Fruit fly (Drosophila melanogaster) whole organism, embryonic: ENCODE data around the gene mAChR-B.
A peak's percentile ranks its signal among the peaks of the same experiment; 100 is the strongest.

Source experiments
- CG10147 ChIP-seq: fragments of 200-800 bp; sonication (Bioruptor generic); optimal IDR thresholded peaks from 2 replicates; lab custom pipeline; 2019; ENCODE audit warnings: missing biosample characterization, mild to moderate bottlenecking, missing genetic modification characterization, moderate library complexity
- CG10209 ChIP-seq: fragments of 200-800 bp; sonication (Bioruptor generic); optimal IDR thresholded peaks from 3 replicates; lab custom pipeline; 2017; ENCODE audit warnings: missing biosample characterization, mild to moderate bottlenecking, missing genetic modification characterization, missing genetic modification reagents
- CG1024 ChIP-seq: fragments of 200-800 bp; sonication (Bioruptor generic); IDR thresholded peaks from 2 replicates; pipeline ENCODE4 v1.3.6; 2022; ENCODE audit warnings: missing biosample characterization, missing genetic modification characterization
- CG10959 ChIP-seq: fragments of 200-800 bp; sonication (Bioruptor generic); IDR thresholded peaks from 2 replicates; pipeline ENCODE4 v1.3.6; 2022; ENCODE audit warnings: missing biosample characterization, missing genetic modification characterization
- CG11456 ChIP-seq: fragments of 200-800 bp; sonication (Bioruptor generic); IDR thresholded peaks from 3 replicates; pipeline ENCODE4 v1.3.6; 2022; ENCODE audit warnings: missing biosample characterization, missing genetic modification characterization
- CG12299 ChIP-seq: fragments of 200-800 bp; sonication (Bioruptor generic); optimal IDR thresholded peaks from 2 replicates; lab custom pipeline; 2018; ENCODE audit warnings: missing biosample characterization, mild to moderate bottlenecking, missing genetic modification characterization
- CG1233 ChIP-seq: fragments of 200-800 bp; sonication (Bioruptor generic); optimal IDR thresholded peaks from 4 replicates; lab custom pipeline; 2018; ENCODE audit warnings: missing biosample characterization, mild to moderate bottlenecking, missing genetic modification characterization
- CG13624 ChIP-seq: fragments of 200-800 bp; sonication (Bioruptor generic); optimal IDR thresholded peaks from 2 replicates; lab custom pipeline; 2016; ENCODE audit warnings: missing biosample characterization, missing genetic modification characterization
- CG1603 ChIP-seq: fragments of 200-800 bp; sonication (Bioruptor generic); optimal IDR thresholded peaks from 2 replicates; lab custom pipeline; 2019; ENCODE audit warnings: missing biosample characterization, mild to moderate bottlenecking, missing genetic modification characterization, moderate library complexity
- CG17186 ChIP-seq: fragments of 200-800 bp; sonication (Bioruptor generic); optimal IDR thresholded peaks from 3 replicates; lab custom pipeline; 2017; ENCODE audit warnings: missing biosample characterization, missing genetic modification reagents, missing genetic modification characterization
- CG17802 ChIP-seq: fragments of 200-800 bp; sonication (Bioruptor generic); optimal IDR thresholded peaks from 2 replicates; lab custom pipeline; 2018; ENCODE audit warnings: missing biosample characterization, mild to moderate bottlenecking, missing genetic modification characterization, moderate library complexity
- CG3838 ChIP-seq: fragments of 200-800 bp; sonication (Bioruptor generic); optimal IDR thresholded peaks from 3 replicates; lab custom pipeline; 2016; ENCODE audit warnings: missing biosample characterization, missing genetic modification characterization
- CG3995 ChIP-seq: fragments of 200-800 bp; sonication (Bioruptor generic); optimal IDR thresholded peaks from 3 replicates; lab custom pipeline; 2016; ENCODE audit warnings: missing biosample characterization, missing genetic modification characterization
- CG42726 ChIP-seq: fragments of 200-800 bp; sonication (Bioruptor generic); IDR thresholded peaks from 2 replicates; pipeline ENCODE4 v1.3.6; 2022; ENCODE audit warnings: missing biosample characterization, missing genetic modification characterization; ENCODE audit not compliant: partially characterized antibody
- CG5180 ChIP-seq: fragments of 200-800 bp; sonication (Bioruptor generic); optimal IDR thresholded peaks from 3 replicates; lab custom pipeline; 2017; ENCODE audit warnings: missing biosample characterization, missing genetic modification characterization, mild to moderate bottlenecking, moderate library complexity, missing genetic modification reagents
- CG6683 ChIP-seq: fragments of 200-800 bp; sonication (Bioruptor generic); optimal IDR thresholded peaks from 2 replicates; lab custom pipeline; 2017; ENCODE audit warnings: missing biosample characterization, mild to moderate bottlenecking, missing genetic modification characterization, missing genetic modification reagents
- CG6854 ChIP-seq: fragments of 200-800 bp; sonication (Bioruptor generic); optimal IDR thresholded peaks from 3 replicates; lab custom pipeline; 2017; ENCODE audit warnings: missing biosample characterization, mild to moderate bottlenecking, missing genetic modification characterization
- CG7987 ChIP-seq: fragments of 200-800 bp; sonication (Bioruptor generic); optimal IDR thresholded peaks from 2 replicates; lab custom pipeline; 2018; ENCODE audit warnings: missing biosample characterization, mild to moderate bottlenecking, missing genetic modification characterization, moderate library complexity
- CG8944 ChIP-seq: fragments of 200-800 bp; sonication (Bioruptor generic); optimal IDR thresholded peaks from 3 replicates; lab custom pipeline; 2016; ENCODE audit warnings: missing biosample characterization, missing genetic modification characterization
- CG9932 ChIP-seq: fragments of 200-800 bp; sonication (Bioruptor generic); IDR thresholded peaks from 2 replicates; pipeline ENCODE4 v1.3.6; 2022; ENCODE audit warnings: missing biosample characterization, missing genetic modification characterization
- CHES-1-like ChIP-seq: fragments of 200-800 bp; sonication (Bioruptor generic); optimal IDR thresholded peaks from 2 replicates; lab custom pipeline; 2016; ENCODE audit warnings: missing biosample characterization, missing genetic modification characterization
- Hand ChIP-seq: fragments of 200-800 bp; sonication (Bioruptor generic); optimal IDR thresholded peaks from 2 replicates; lab custom pipeline; 2017; ENCODE audit warnings: mild to moderate bottlenecking, missing biosample characterization, missing genetic modification reagents, missing genetic modification characterization
- Hmx ChIP-seq: fragments of 200-800 bp; sonication (Bioruptor generic); optimal IDR thresholded peaks from 2 replicates; lab custom pipeline; 2016; ENCODE audit warnings: missing biosample characterization, missing genetic modification characterization
- Med ChIP-seq: fragments of 200-800 bp; sonication (Bioruptor generic); peaks from one replicate; lab custom pipeline; 2016; ENCODE audit warnings: missing biosample characterization, missing genetic modification characterization, mild to moderate bottlenecking, inconsistent platforms, moderate library complexity
- Mrtf ChIP-seq: fragments of 200-800 bp; sonication (Bioruptor generic); IDR thresholded peaks from 3 replicates; pipeline ENCODE4 v1.3.6; 2022; ENCODE audit warnings: missing biosample characterization, missing genetic modification characterization
- Nf-YB ChIP-seq: fragments of 200-800 bp; sonication (Bioruptor generic); optimal IDR thresholded peaks from 3 replicates; lab custom pipeline; 2019; ENCODE audit warnings: missing biosample characterization, mild to moderate bottlenecking, missing genetic modification characterization, moderate library complexity
- Nf-YC ChIP-seq: fragments of 200-800 bp; optimal IDR thresholded peaks from 3 replicates; lab custom pipeline; 2019; ENCODE audit warnings: missing biosample characterization, mild to moderate bottlenecking, missing genetic modification characterization, moderate library complexity
- Poxn ChIP-seq: fragments of 200-800 bp; sonication (Bioruptor generic); IDR thresholded peaks from 2 replicates; pipeline ENCODE4 v1.3.6; 2022; ENCODE audit warnings: missing biosample characterization, missing genetic modification characterization
- Xrp1 ChIP-seq: fragments of 200-800 bp; sonication (Bioruptor generic); IDR thresholded peaks from 2 replicates; pipeline ENCODE4 v1.3.6; 2022; ENCODE audit warnings: missing biosample characterization, missing genetic modification characterization
- bowl ChIP-seq: fragments of 200-800 bp; sonication (Bioruptor generic); IDR thresholded peaks from 2 replicates; pipeline ENCODE4 v1.3.6; 2022; ENCODE audit warnings: missing biosample characterization, missing genetic modification characterization
- chif ChIP-seq, 2 experiments: fragments of 200-800 bp; sonication (Bioruptor generic); optimal IDR thresholded peaks; 3 replicates each; lab custom pipeline; 2016; ENCODE audit warnings: missing biosample characterization in 2 of 2, missing genetic modification characterization in 2 of 2
- chinmo ChIP-seq: fragments of 200-800 bp; sonication (Bioruptor generic); IDR thresholded peaks from 4 replicates; pipeline ENCODE4 v1.3.6; 2022; ENCODE audit warnings: missing biosample characterization, missing genetic modification characterization; ENCODE audit not compliant: partially characterized antibody
- dati ChIP-seq: fragments of 200-800 bp; sonication (Bioruptor generic); IDR thresholded peaks from 2 replicates; pipeline ENCODE4 v1.3.6; 2022; ENCODE audit warnings: missing biosample characterization, missing genetic modification characterization
- dm ChIP-seq: fragments of 200-800 bp; sonication (Bioruptor generic); optimal IDR thresholded peaks from 3 replicates; lab custom pipeline; 2016; ENCODE audit warnings: missing biosample characterization, missing genetic modification characterization
- dmrt99B ChIP-seq: fragments of 200-800 bp; sonication (Bioruptor generic); optimal IDR thresholded peaks from 2 replicates; lab custom pipeline; 2018; ENCODE audit warnings: missing biosample characterization, mild to moderate bottlenecking, missing genetic modification characterization, moderate library complexity
- dysf ChIP-seq: fragments of 200-800 bp; sonication (Bioruptor generic); IDR thresholded peaks from 3 replicates; pipeline ENCODE4 v1.3.6; 2022; ENCODE audit warnings: missing biosample characterization, missing genetic modification characterization
- fd96Cb ChIP-seq: fragments of 200-800 bp; sonication (Bioruptor generic); optimal IDR thresholded peaks from 2 replicates; lab custom pipeline; 2018; ENCODE audit warnings: missing biosample characterization, mild to moderate bottlenecking, missing genetic modification characterization, moderate library complexity
- hth ChIP-seq: fragments of >200 bp; optimal IDR thresholded peaks from 2 replicates; lab custom pipeline; 2017; ENCODE audit warnings: inconsistent platforms
- ken ChIP-seq: fragments of 200-800 bp; sonication (Bioruptor generic); IDR thresholded peaks from 3 replicates; pipeline ENCODE4 v1.3.6; 2022; ENCODE audit warnings: missing biosample characterization, missing genetic modification characterization
- otp ChIP-seq: fragments of 200-800 bp; sonication (Bioruptor generic); IDR thresholded peaks from 3 replicates; pipeline ENCODE4, ENCODE4 v1.3.6; 2022; ENCODE audit warnings: missing biosample characterization, missing genetic modification characterization
- pan ChIP-seq, 4 experiments: fragments of >200 bp in 3 of 4; fragments of 200-800 bp in 1 of 4; sonication (Bioruptor generic) in 1 of 4; optimal IDR thresholded peaks in 3 of 4; IDR thresholded peaks in 1 of 4; 2 replicates each; pipeline versions ENCODE4 v1.3.6 to Lab custom; 2017 to 2022; ENCODE audit warnings: missing biosample characterization in 2 of 4, missing genetic modification characterization in 2 of 4, mixed read lengths in 1 of 4
- pfk ChIP-seq: fragments of 200-800 bp; sonication (Bioruptor generic); optimal IDR thresholded peaks from 2 replicates; lab custom pipeline; 2018; ENCODE audit warnings: missing biosample characterization, mild to moderate bottlenecking, missing genetic modification characterization, moderate library complexity
- sim ChIP-seq: fragments of 200-800 bp; sonication (Bioruptor generic); IDR thresholded peaks from 2 replicates; pipeline ENCODE4 v1.3.6; 2022; ENCODE audit warnings: missing biosample characterization, missing genetic modification characterization
- sob ChIP-seq: fragments of 200-800 bp; sonication (Bioruptor generic); IDR thresholded peaks from 2 replicates; pipeline ENCODE4 v1.3.6; 2022; ENCODE audit warnings: missing biosample characterization, missing genetic modification characterization
- tll ChIP-seq, 2 experiments: fragments of 200-800 bp in 1 of 2; fragments of >200 bp in 1 of 2; sonication (Bioruptor generic) in 1 of 2; optimal IDR thresholded peaks; 2 replicates each; lab custom pipeline; 2017 to 2019; ENCODE audit warnings: missing biosample characterization in 2 of 2, missing genetic modification characterization in 2 of 2, mild to moderate bottlenecking in 1 of 2, moderate library complexity in 1 of 2
- ttk ChIP-seq: fragments of 200-800 bp; sonication (Bioruptor generic); IDR thresholded peaks from 2 replicates; pipeline ENCODE4 v2.1.2; 2022; ENCODE audit warnings: missing biosample characterization, missing genetic modification characterization
- z ChIP-seq: fragments of 200-800 bp; sonication (Bioruptor generic); IDR thresholded peaks from 3 replicates; pipeline ENCODE4 v1.3.6; 2022; ENCODE audit warnings: missing biosample characterization, missing genetic modification characterization

mAChR-B gene

DNA sequence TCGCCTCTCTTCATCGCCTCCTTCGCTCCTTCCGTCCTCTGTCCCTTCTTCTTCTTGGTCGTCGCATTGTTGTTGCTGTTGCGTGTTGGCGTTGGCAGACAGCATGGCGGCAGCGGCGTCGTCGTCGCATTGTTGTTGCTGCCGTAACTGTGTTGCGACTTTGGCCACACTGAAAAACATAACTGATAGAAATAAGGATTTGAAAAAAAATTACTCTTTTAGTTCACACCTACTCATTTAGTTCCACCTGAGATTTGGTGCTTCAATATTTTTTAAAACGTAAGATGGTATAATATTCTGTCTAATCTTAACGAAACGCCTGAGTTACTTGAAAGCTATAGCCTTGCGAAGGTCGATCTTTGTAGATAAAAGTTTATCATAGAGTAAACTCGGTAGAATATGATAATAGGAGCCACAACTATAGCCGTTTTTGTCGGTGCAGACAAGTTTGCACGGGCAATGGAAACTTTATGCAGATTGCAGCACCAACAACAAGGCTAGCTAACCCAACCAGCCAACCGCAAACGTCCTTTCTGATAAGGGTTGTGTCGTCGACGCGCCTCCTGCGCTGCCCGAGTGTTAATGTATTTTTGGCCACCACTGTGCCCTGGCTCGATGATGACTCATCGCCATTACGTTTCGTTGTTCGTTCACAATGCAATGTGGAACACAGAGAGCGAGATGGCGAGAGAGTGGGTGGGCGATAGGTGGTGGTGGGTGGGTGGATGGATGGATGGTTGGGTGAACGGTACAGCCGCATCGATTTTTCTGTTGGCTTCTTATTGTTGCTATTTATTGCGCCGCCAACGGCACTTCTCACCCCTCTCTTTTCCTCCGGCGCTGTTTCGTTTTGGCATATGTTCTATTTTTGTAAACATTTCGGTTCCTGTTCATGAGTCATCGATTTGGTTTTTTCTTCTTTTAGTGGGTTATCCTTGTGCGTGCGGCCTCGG lies 54.1 kb downstream of the mAChR-B start (continued):
- TF ChIP-seq CG10147 (GFP tag; lab: Kevin White, UChicago): peak; percentile 80
- TF ChIP-seq hth: no peak
- TF ChIP-seq CG1233 (GFP tag; lab: Kevin White, UChicago): peak; percentile 59
- TF ChIP-seq CHES-1-like (GFP tag; lab: Kevin White, UChicago): peak; percentile 87
- TF ChIP-seq CG5180 (GFP tag; lab: Kevin White, UChicago): peak; percentile 72
- TF ChIP-seq ken: peak; percentile 66; the same call in 2 of the 3 replicates
- TF ChIP-seq sob (GFP tag; lab: Robert Waterston, UW): no peak
- no peak for TF ChIP-seq CG10959 (GFP tag; lab: Robert Waterston, UW)
- no peak for TF ChIP-seq sim
- TF ChIP-seq z (GFP tag; lab: Robert Waterston, UW): peak; percentile 66; the same call in 1 of the 3 replicates
- TF ChIP-seq bowl: no peak
- peak; percentile 52 for TF ChIP-seq CG12299 (tag; lab: Kevin White, UChicago)
- peak; percentile 57; the same call in 1 of the 2 replicates for TF ChIP-seq Xrp1 (GFP tag; lab: Robert Waterston, UW)
- peak; percentile 46 for TF ChIP-seq CG6683
- TF ChIP-seq CG7987 (GFP tag; lab: Kevin White, UChicago): peak; percentile 13
- TF ChIP-seq Nf-YC (tag; lab: Kevin White, UChicago): peak; percentile 78
- TF ChIP-seq CG42726 (GFP tag; lab: Robert Waterston, UW): no peak
- peak; percentile 77 for TF ChIP-seq CG13624
- no peak for TF ChIP-seq CG3995 (GFP tag; lab: Kevin White, UChicago)
- TF ChIP-seq Mrtf (GFP tag; lab: Robert Waterston, UW): peak; percentile 46; the same call in 1 of the 3 replicates
- TF ChIP-seq CG11456 (GFP tag; lab: Robert Waterston, UW): peak; percentile 12; the same call in 1 of the 3 replicates
- peak; percentile 73 for TF ChIP-seq Nf-YB (GFP tag; lab: Kevin White, UChicago)
- TF ChIP-seq chif (GFP tag; optimal IDR thresholded peaks at IDR 0.05; lab: Kevin White, UChicago): peak; percentile 37 to 80
- no peak for TF ChIP-seq dati (GFP tag; lab: Robert Waterston, UW)
- peak; percentile 74 for TF ChIP-seq Hand
- peak; percentile 71 for TF ChIP-seq CG8944 (GFP tag; lab: Kevin White, UChicago)
- TF ChIP-seq Med (GFP tag; lab: Kevin White, UChicago): peak; percentile 97
- TF ChIP-seq dm (GFP tag; lab: Kevin White, UChicago): peak; percentile 67
- peak; percentile 53; the same call in 1 of the 2 replicates for TF ChIP-seq CG9932
- TF ChIP-seq CG10209: peak; percentile 86
- no peak for TF ChIP-seq CG17186 (GFP tag; lab: Kevin White, UChicago)
- peak; percentile 65 for TF ChIP-seq CG3838 (GFP tag; lab: Kevin White, UChicago)
- TF ChIP-seq Hmx (GFP tag; lab: Kevin White, UChicago): peak; percentile 71
- no peak for TF ChIP-seq otp (GFP tag; lab: Robert Waterston, UW)
- peak; percentile 83 for TF ChIP-seq fd96Cb (tag; lab: Kevin White, UChicago)
- peak; percentile 83 for TF ChIP-seq dysf (GFP tag; lab: Robert Waterston, UW)
- peak; percentile 56 for TF ChIP-seq CG17802 (tag; lab: Kevin White, UChicago)
- peak; percentile 20; the same call in 1 of the 2 replicates for TF ChIP-seq Poxn (GFP tag; lab: Robert Waterston, UW)
- peak; percentile 35; the same call in 1 of the 2 replicates for TF ChIP-seq ttk
- TF ChIP-seq chinmo (GFP tag; lab: Robert Waterston, UW): peak; percentile 69; the same call in 1 of the 4 replicates
- TF ChIP-seq CG1024: no peak
- TF ChIP-seq pfk (GFP tag; lab: Kevin White, UChicago): peak; percentile 41
- peak; percentile 51 for TF ChIP-seq CG6854
- no peak for TF ChIP-seq pan (optimal IDR thresholded peaks at IDR 0.05; lab: Kevin White, UChicago)
- peak in 1 of 2 experiments; percentile 46 for TF ChIP-seq pan (GFP tag; optimal IDR thresholded peaks at IDR 0.05 in 1 of 2, IDR thresholded peaks at IDR 0.05 in 1 of 2)
- no peak for TF ChIP-seq tll (GFP tag; optimal IDR thresholded peaks at IDR 0.05; lab: Kevin White, UChicago)
- TF ChIP-seq CG1603 (tag; lab: Kevin White, UChicago): peak; percentile 58
- TF ChIP-seq dmrt99B (tag; lab: Kevin White, UChicago): peak; percentile 89
